Worm (Caenorhabditis elegans) whole organism, L3 larva: ENCODE measurements around the gene cebp-1.
A peak's percentile ranks its signal among the peaks of the same experiment; 100 is the strongest.

Experiments used
- R02D3.7 ChIP-seq: fragments of 150-350 bp; optimal IDR thresholded peaks from 2 replicates; lab custom pipeline; 2014; ENCODE audit warnings: missing biosample characterization, missing genetic modification characterization
- aly-2 ChIP-seq: fragments of 150-350 bp; optimal IDR thresholded peaks from 2 replicates; lab custom pipeline; 2014; ENCODE audit warnings: missing biosample characterization, missing genetic modification characterization
- ama-1 ChIP-seq: fragments of 150-350 bp; optimal IDR thresholded peaks from 2 replicates; lab custom pipeline; 2018
- ceh-16 ChIP-seq: sonication (generic microtip); optimal IDR thresholded peaks from 2 replicates; lab custom pipeline; 2017; ENCODE audit warnings: missing biosample characterization, missing genetic modification characterization
- ceh-28 ChIP-seq: fragments of 150-350 bp; optimal IDR thresholded peaks from 2 replicates; lab custom pipeline; 2014; ENCODE audit warnings: missing biosample characterization, missing genetic modification reagents, missing genetic modification characterization
- ceh-82 ChIP-seq: fragments of 150-350 bp; optimal IDR thresholded peaks from 2 replicates; lab custom pipeline; 2014; ENCODE audit warnings: missing biosample characterization, missing genetic modification characterization
- ceh-9 ChIP-seq: sonication (generic microtip); optimal IDR thresholded peaks from 2 replicates; lab custom pipeline; 2018; ENCODE audit warnings: missing biosample characterization, missing genetic modification characterization
- daf-12 ChIP-seq: fragments of 150-350 bp; optimal IDR thresholded peaks from 2 replicates; lab custom pipeline; 2014; ENCODE audit warnings: missing biosample characterization, missing genetic modification reagents, missing genetic modification characterization
- egl-27 ChIP-seq: sonication (generic microtip); optimal IDR thresholded peaks from 4 replicates; lab custom pipeline; 2017; ENCODE audit warnings: missing biosample characterization, missing genetic modification reagents, missing genetic modification characterization
- egl-5 ChIP-seq: fragments of 150-350 bp; optimal IDR thresholded peaks from 2 replicates; lab custom pipeline; 2017; ENCODE audit warnings: missing biosample characterization, missing genetic modification reagents, missing genetic modification characterization, inconsistent platforms
- elt-1 ChIP-seq: fragments of 150-350 bp; optimal IDR thresholded peaks from 2 replicates; lab custom pipeline; 2014; ENCODE audit warnings: missing biosample characterization, missing genetic modification characterization
- elt-2 ChIP-seq: sonication (generic microtip); optimal IDR thresholded peaks from 2 replicates; lab custom pipeline; 2016; ENCODE audit warnings: missing genetic modification reagents, mild to moderate bottlenecking, missing genetic modification characterization, missing compliant biosample characterization
- eor-1 ChIP-seq, 2 experiments: fragments of 150-350 bp; optimal IDR thresholded peaks; 2 replicates each; lab custom pipeline; 2014 to 2018; ENCODE audit warnings: missing biosample characterization in 2 of 2, missing genetic modification characterization in 2 of 2
- fkh-10 ChIP-seq: sonication (generic microtip); optimal IDR thresholded peaks from 2 replicates; lab custom pipeline; 2017; ENCODE audit warnings: missing biosample characterization, missing genetic modification reagents, missing genetic modification characterization
- fkh-2 ChIP-seq: fragments of 150-350 bp; optimal IDR thresholded peaks from 2 replicates; lab custom pipeline; 2014; ENCODE audit warnings: missing biosample characterization, missing genetic modification reagents, missing genetic modification characterization
- fos-1 ChIP-seq: fragments of 150-350 bp; optimal IDR thresholded peaks from 2 replicates; lab custom pipeline; 2014; ENCODE audit warnings: missing biosample characterization, missing genetic modification characterization
- jun-1 ChIP-seq: fragments of 150-350 bp; optimal IDR thresholded peaks from 2 replicates; lab custom pipeline; 2014; ENCODE audit warnings: missing biosample characterization, missing genetic modification reagents, missing genetic modification characterization
- lin-15B ChIP-seq: fragments of 150-350 bp; optimal IDR thresholded peaks from 2 replicates; lab custom pipeline; 2014; ENCODE audit warnings: missing biosample characterization, missing genetic modification characterization
- lin-39 ChIP-seq: fragments of 150-350 bp; optimal IDR thresholded peaks from 2 replicates; lab custom pipeline; 2018; ENCODE audit warnings: missing biosample characterization, missing genetic modification reagents, missing genetic modification characterization
- lsy-12 ChIP-seq: sonication (generic microtip); optimal IDR thresholded peaks from 2 replicates; lab custom pipeline; 2016; ENCODE audit warnings: mild to moderate bottlenecking, missing genetic modification characterization, missing compliant biosample characterization
- mdl-1 ChIP-seq: fragments of 150-350 bp; optimal IDR thresholded peaks from 2 replicates; lab custom pipeline; 2014; ENCODE audit warnings: missing biosample characterization, missing genetic modification characterization
- mml-1 ChIP-seq: fragments of 150-350 bp; sonication (generic microtip); optimal IDR thresholded peaks from 3 replicates; lab custom pipeline; 2014; ENCODE audit warnings: missing biosample characterization, missing genetic modification characterization
- nfya-1 ChIP-seq: sonication (generic microtip); optimal IDR thresholded peaks from 2 replicates; lab custom pipeline; 2017; ENCODE audit warnings: missing genetic modification characterization, mild to moderate bottlenecking, missing compliant biosample characterization, antibody characterized with exemption, moderate library complexity; ENCODE audit not compliant: insufficient read depth
- nhr-11 ChIP-seq: fragments of 150-350 bp; optimal IDR thresholded peaks from 2 replicates; lab custom pipeline; 2014; ENCODE audit warnings: missing biosample characterization, missing genetic modification characterization
- nhr-12 ChIP-seq: fragments of 150-350 bp; optimal IDR thresholded peaks from 2 replicates; lab custom pipeline; 2014; ENCODE audit warnings: missing biosample characterization, missing genetic modification characterization
- nhr-23 ChIP-seq: fragments of 150-350 bp; optimal IDR thresholded peaks from 2 replicates; lab custom pipeline; 2014; ENCODE audit warnings: missing biosample characterization, missing genetic modification reagents, missing genetic modification characterization
- nhr-237 ChIP-seq: fragments of 150-350 bp; optimal IDR thresholded peaks from 2 replicates; lab custom pipeline; 2014; ENCODE audit warnings: missing biosample characterization, missing genetic modification characterization
- nhr-25 ChIP-seq: sonication (generic microtip); optimal IDR thresholded peaks from 2 replicates; lab custom pipeline; 2017; ENCODE audit warnings: missing biosample characterization, missing genetic modification characterization
- nhr-28 ChIP-seq: fragments of 150-350 bp; optimal IDR thresholded peaks from 2 replicates; lab custom pipeline; 2014; ENCODE audit warnings: missing biosample characterization, missing genetic modification characterization
- nhr-43 ChIP-seq: sonication (generic microtip); optimal IDR thresholded peaks from 2 replicates; lab custom pipeline; 2016; ENCODE audit warnings: mild to moderate bottlenecking, missing genetic modification characterization, missing compliant biosample characterization; ENCODE audit not compliant: poor library complexity, severe bottlenecking
- nhr-67 ChIP-seq: fragments of 150-350 bp; optimal IDR thresholded peaks from 2 replicates; lab custom pipeline; 2014; ENCODE audit warnings: missing biosample characterization, missing genetic modification characterization
- nhr-77 ChIP-seq: fragments of 150-350 bp; optimal IDR thresholded peaks from 2 replicates; lab custom pipeline; 2014; ENCODE audit warnings: missing biosample characterization, missing genetic modification characterization
- pha-4 ChIP-seq: fragments of 150-350 bp; optimal IDR thresholded peaks from 2 replicates; lab custom pipeline; 2014; ENCODE audit warnings: missing biosample characterization, missing genetic modification reagents, missing genetic modification characterization
- pqm-1 ChIP-seq: fragments of 150-350 bp; optimal IDR thresholded peaks from 2 replicates; lab custom pipeline; 2017; ENCODE audit warnings: missing biosample characterization, missing genetic modification characterization, inconsistent platforms
- skn-1 ChIP-seq: fragments of 150-350 bp; optimal IDR thresholded peaks from 2 replicates; lab custom pipeline; 2014; ENCODE audit warnings: missing biosample characterization, missing genetic modification characterization
- snpc-4 ChIP-seq: fragments of 150-350 bp; optimal IDR thresholded peaks from 2 replicates; lab custom pipeline; 2014; ENCODE audit warnings: missing biosample characterization, missing genetic modification characterization
- tbx-2 ChIP-seq: sonication (generic microtip); optimal IDR thresholded peaks from 2 replicates; lab custom pipeline; 2016; ENCODE audit warnings: mild to moderate bottlenecking, missing genetic modification characterization, missing compliant biosample characterization
- unc-39 ChIP-seq: sonication (generic microtip); optimal IDR thresholded peaks from 4 replicates; lab custom pipeline; 2017; ENCODE audit warnings: missing biosample characterization, missing genetic modification characterization
- unc-62 ChIP-seq: fragments of 150-350 bp; sonication (generic microtip); optimal IDR thresholded peaks from 4 replicates; lab custom pipeline; 2014; ENCODE audit warnings: missing biosample characterization, missing genetic modification reagents, missing genetic modification characterization
- zag-1 ChIP-seq: fragments of 150-350 bp; optimal IDR thresholded peaks from 2 replicates; lab custom pipeline; 2014; ENCODE audit warnings: missing biosample characterization, missing genetic modification characterization
- ztf-11 ChIP-seq: fragments of 150-350 bp; optimal IDR thresholded peaks from 2 replicates; lab custom pipeline; 2014; ENCODE audit warnings: missing biosample characterization, missing genetic modification characterization

cebp-1 gene

ce11 chrX:1459756-1460155 is 6.1 kb upstream of the cebp-1 start:
- no peak for TF ChIP-seq fkh-2
- TF ChIP-seq R02D3.7 (tag; lab: Kevin White, UChicago) = no peak
- TF ChIP-seq, all 47 proteins: peak for 0

- TF ChIP-seq ceh-9 (tag; lab: Kevin White, UChicago) = no peak
- no peak for TF ChIP-seq nhr-28 (tag; lab: Kevin White, UChicago)
- TF ChIP-seq nhr-23 (tag; lab: Kevin White, UChicago) = peak; percentile 63
- TF ChIP-seq nhr-11 (tag; lab: Kevin White, UChicago) = no peak
- no peak for TF ChIP-seq nfya-1 (tag; lab: Kevin White, UChicago)
- peak; percentile 41 for TF ChIP-seq nhr-25 (tag; lab: Kevin White, UChicago)
- TF ChIP-seq egl-27 (tag; lab: Kevin White, UChicago) = no peak
- TF ChIP-seq jun-1 = no peak
- no peak for TF ChIP-seq skn-1
- TF ChIP-seq ceh-16 (tag; lab: Kevin White, UChicago) = no peak
- no peak for TF ChIP-seq nhr-43 (tag; lab: Kevin White, UChicago)
- TF ChIP-seq ceh-28 = no peak
- TF ChIP-seq lin-15B (tag; lab: Kevin White, UChicago) = no peak
- TF ChIP-seq unc-62 = no peak
- TF ChIP-seq lin-39 (tag; lab: Kevin White, UChicago) = no peak
Observed at ce11 chrX:1458793-1459192, 5.1 kb upstream of the cebp-1 start, which contains the start of gene D1005.2. Gene D1005.2 (plus strand): TSS chrX:1459022.

ce11 chrX:1456350-1457080 is 2.8 kb upstream of the cebp-1 start:
- TF ChIP-seq elt-2 (peak; percentile 45), nfya-1 (tag; lab: Kevin White, UChicago) (peak; percentile 39), fos-1 (tag; lab: Kevin White, UChicago) (no peak), egl-27 (tag; lab: Kevin White, UChicago) (peak; percentile 42), nhr-25 (tag; lab: Kevin White, UChicago) (peak; percentile 57), skn-1 (peak; percentile 91), fkh-10 (GFP tag; lab: Kevin White, UChicago) (no peak), nhr-67 (tag; lab: Kevin White, UChicago) (no peak), nhr-237 (tag; lab: Kevin White, UChicago) (no peak), ceh-28 (peak; percentile 9), egl-5 (tag; lab: Kevin White, UChicago) (peak; percentile 86), pha-4 (peak; percentile 99), elt-1 (tag; lab: Kevin White, UChicago) (no peak), daf-12 (no peak), unc-39 (tag; lab: Kevin White, UChicago) (no peak), nhr-43 (tag; lab: Kevin White, UChicago) (peak; percentile 17), nhr-23 (tag; lab: Kevin White, UChicago) (peak; percentile 21), pqm-1 (tag; lab: Kevin White, UChicago) (peak; percentile 57)
- TF ChIP-seq, all 47 proteins: peak for 11

ce11 chrX:1454385-1454784 is 717 bp upstream of the cebp-1 start:
- peak; percentile 90 for TF ChIP-seq egl-27 (tag; lab: Kevin White, UChicago)
- TF ChIP-seq nhr-28 (tag; lab: Kevin White, UChicago) = no peak
- peak; percentile 84 for TF ChIP-seq tbx-2 (tag; lab: Kevin White, UChicago)
- no peak for TF ChIP-seq nhr-12 (tag; lab: Kevin White, UChicago)
- peak; percentile 94 for TF ChIP-seq pha-4
- no peak for TF ChIP-seq mml-1 (tag; lab: Kevin White, UChicago)
- TF ChIP-seq ceh-82 (tag; lab: Kevin White, UChicago) = peak; percentile 81
- TF ChIP-seq nfya-1 (tag; lab: Kevin White, UChicago) = peak; percentile 88
- TF ChIP-seq ceh-28 = peak; percentile 82
- TF ChIP-seq egl-5 (tag; lab: Kevin White, UChicago) = peak; percentile 17
- TF ChIP-seq jun-1 = peak; percentile 99
- TF ChIP-seq R02D3.7 (tag; lab: Kevin White, UChicago) = peak; percentile 57
- TF ChIP-seq ztf-11 (tag; lab: Kevin White, UChicago) = no peak
- TF ChIP-seq ama-1 (lab: Kevin White, UChicago) = peak; percentile 77
- TF ChIP-seq mdl-1 (tag; lab: Kevin White, UChicago) = peak; percentile 76
- TF ChIP-seq snpc-4 (tag; lab: Kevin White, UChicago) = peak; percentile 79
- no peak for TF ChIP-seq zag-1
- peak; percentile 25 for TF ChIP-seq nhr-77
- TF ChIP-seq eor-1 (tag; optimal IDR thresholded peaks at IDR 0.05; lab: Kevin White, UChicago) = no peak
- TF ChIP-seq nhr-43 (tag; lab: Kevin White, UChicago) = peak; percentile 74
- TF ChIP-seq aly-2 (tag; lab: Kevin White, UChicago) = no peak
- TF ChIP-seq lsy-12 (tag; lab: Kevin White, UChicago) = peak; percentile 90
- TF ChIP-seq nhr-67 (tag; lab: Kevin White, UChicago) = no peak
- peak; percentile 93 for TF ChIP-seq nhr-23 (tag; lab: Kevin White, UChicago)
- TF ChIP-seq elt-1 (tag; lab: Kevin White, UChicago) = peak; percentile 6
- peak; percentile 84 for TF ChIP-seq nhr-11 (tag; lab: Kevin White, UChicago)
- TF ChIP-seq fos-1 (tag; lab: Kevin White, UChicago) = peak; percentile 100
- TF ChIP-seq lin-15B (tag; lab: Kevin White, UChicago) = peak; percentile 48
- TF ChIP-seq nhr-237 (tag; lab: Kevin White, UChicago) = no peak
- TF ChIP-seq skn-1 = peak; percentile 83
- peak; percentile 98 for TF ChIP-seq nhr-25 (tag; lab: Kevin White, UChicago)
- TF ChIP-seq pqm-1 (tag; lab: Kevin White, UChicago) = peak; percentile 55
- TF ChIP-seq unc-39 (tag; lab: Kevin White, UChicago) = peak; percentile 16
- peak; percentile 83 for TF ChIP-seq elt-2
- peak; percentile 44 for TF ChIP-seq fkh-10 (GFP tag; lab: Kevin White, UChicago)
